Worm (Caenorhabditis elegans): ENCODE results near the gene srx-23.

The srx-23 gene

ce11 chrV:699489-700129 lies 17.5 kb downstream of the srx-23 start, which contains the start of the genes ugt-29 and srx-5:
TSS of gene ugt-29 (minus strand) at chrV:699589.
TSS of gene srx-5 (plus strand) at chrV:700079.
- TF ChIP-seq W03F9.2 (tag; optimal IDR thresholded peaks at IDR 0.05) (no peak), dao-5 (tag; optimal IDR thresholded peaks at IDR 0.05) (no peak), him-1 (tag; optimal IDR thresholded peaks at IDR 0.05) (no peak)

ce11 chrV:702260-702659 lies 20.1 kb downstream of the srx-23 start, which contains the start of gene srbc-37:
TSS of gene srbc-37 (plus strand) at chrV:702560.
- TF ChIP-seq W03F9.2 (tag; optimal IDR thresholded peaks at IDR 0.05) (no peak), dao-5 (tag; optimal IDR thresholded peaks at IDR 0.05) (no peak), him-1 (tag; optimal IDR thresholded peaks at IDR 0.05) (no peak)

- TF ChIP-seq him-1 (tag; optimal IDR thresholded peaks at IDR 0.05): no peak
- no peak for TF ChIP-seq dao-5 (tag; optimal IDR thresholded peaks at IDR 0.05)
- TF ChIP-seq W03F9.2 (tag; optimal IDR thresholded peaks at IDR 0.05): no peak
These were observed 24.8 kb downstream of the srx-23 start, which contains the start of gene srbc-38 for ce11 chrV:706918-707317. TSS of gene srbc-38 (plus strand) at chrV:707218.

ce11 chrV:708808-709207 lies 26.7 kb downstream of the srx-23 start, which contains the start of gene srbc-39:
TSS of gene srbc-39 (plus strand) at chrV:709108.
- no peak for TF ChIP-seq him-1 (tag; optimal IDR thresholded peaks at IDR 0.05)
- TF ChIP-seq W03F9.2 (tag; optimal IDR thresholded peaks at IDR 0.05): no peak
- no peak for TF ChIP-seq dao-5 (tag; optimal IDR thresholded peaks at IDR 0.05)

- TF ChIP-seq dao-5 (tag; optimal IDR thresholded peaks at IDR 0.05) (no peak), him-1 (tag; optimal IDR thresholded peaks at IDR 0.05) (no peak), W03F9.2 (tag; optimal IDR thresholded peaks at IDR 0.05) (no peak)
These were observed 30.8 kb downstream of the srx-23 start, which contains the start of gene cyp-33C11 for ce11 chrV:712882-713281. TSS of gene cyp-33C11 (minus strand) at chrV:712982.

ce11 chrV:719731-720130 lies 37.6 kb downstream of the srx-23 start, which contains the start of gene srbc-40:
TSS of gene srbc-40 (minus strand) at chrV:719831.
- TF ChIP-seq W03F9.2 (tag; optimal IDR thresholded peaks at IDR 0.05): no peak
- no peak for TF ChIP-seq him-1 (tag; optimal IDR thresholded peaks at IDR 0.05)
- no peak for TF ChIP-seq dao-5 (tag; optimal IDR thresholded peaks at IDR 0.05)

- TF ChIP-seq him-1 (tag; optimal IDR thresholded peaks at IDR 0.05): no peak
- TF ChIP-seq W03F9.2 (tag; optimal IDR thresholded peaks at IDR 0.05): no peak
- TF ChIP-seq dao-5 (tag; optimal IDR thresholded peaks at IDR 0.05): no peak
These were observed 40.8 kb downstream of the srx-23 start for ce11 chrV:722889-723288.

ce11 chrV:723895-724352 lies 41.8 kb downstream of the srx-23 start, which contains the start of gene fbxb-72:
TSS of gene fbxb-72 (minus strand) at chrV:723952.
- no peak for TF ChIP-seq him-1 (tag; optimal IDR thresholded peaks at IDR 0.05)
- TF ChIP-seq W03F9.2 (tag; optimal IDR thresholded peaks at IDR 0.05): no peak
- no peak for TF ChIP-seq dao-5 (tag; optimal IDR thresholded peaks at IDR 0.05)

- TF ChIP-seq dao-5 (tag; optimal IDR thresholded peaks at IDR 0.05) (no peak), W03F9.2 (tag; optimal IDR thresholded peaks at IDR 0.05) (no peak), him-1 (tag; optimal IDR thresholded peaks at IDR 0.05) (no peak)
These were observed 42.3 kb downstream of the srx-23 start for ce11 chrV:724470-724890.

- no peak for TF ChIP-seq him-1 (tag; optimal IDR thresholded peaks at IDR 0.05)
- no peak for TF ChIP-seq W03F9.2 (tag; optimal IDR thresholded peaks at IDR 0.05)
- no peak for TF ChIP-seq dao-5 (tag; optimal IDR thresholded peaks at IDR 0.05)
These were observed 43.0 kb downstream of the srx-23 start for ce11 chrV:724946-725806.

ce11 chrV:725807-726572 lies 43.9 kb downstream of the srx-23 start:
- no peak for TF ChIP-seq dao-5 (tag; optimal IDR thresholded peaks at IDR 0.05)
- TF ChIP-seq W03F9.2 (tag; optimal IDR thresholded peaks at IDR 0.05): no peak
- no peak for TF ChIP-seq him-1 (tag; optimal IDR thresholded peaks at IDR 0.05)

ce11 chrV:726573-727483 lies 44.7 kb downstream of the srx-23 start:
- TF ChIP-seq W03F9.2 (tag; optimal IDR thresholded peaks at IDR 0.05): no peak
- TF ChIP-seq dao-5 (tag; optimal IDR thresholded peaks at IDR 0.05): no peak
- TF ChIP-seq him-1 (tag; optimal IDR thresholded peaks at IDR 0.05): no peak
